Fruit fly (Drosophila melanogaster) whole organism, wandering third instar larva: ENCODE data around the gene CG33096.

Experiments
- Abd-B ChIP-seq: fragments of >200 bp; optimal IDR thresholded peaks from 2 replicates; lab custom pipeline; 2017; ENCODE audit warnings: missing biosample characterization, missing genetic modification characterization
- CG9705 ChIP-seq: fragments of 200-800 bp; sonication (Bioruptor generic); optimal IDR thresholded peaks from 2 replicates; lab custom pipeline; 2018; ENCODE audit warnings: missing biosample characterization, mild to moderate bottlenecking, missing genetic modification characterization
- Dfd ChIP-seq: fragments of >200 bp; optimal IDR thresholded peaks from 2 replicates; lab custom pipeline; 2017; ENCODE audit warnings: missing biosample characterization, missing genetic modification characterization
- GATAd ChIP-seq: sonication (Bioruptor generic); optimal IDR thresholded peaks from 2 replicates; lab custom pipeline; 2016; ENCODE audit warnings: missing biosample characterization, missing genetic modification characterization
- HLH106 ChIP-seq: fragments of 200-800 bp; optimal IDR thresholded peaks from 3 replicates; lab custom pipeline; 2019; ENCODE audit warnings: missing biosample characterization, mild to moderate bottlenecking, missing genetic modification characterization, moderate library complexity
- Hnf4 ChIP-seq: fragments of 200-800 bp; sonication (Bioruptor generic); optimal IDR thresholded peaks from 2 replicates; lab custom pipeline; 2016; ENCODE audit warnings: missing biosample characterization, mild to moderate bottlenecking, missing genetic modification characterization
- Hr78 ChIP-seq: fragments of >200 bp; optimal IDR thresholded peaks from 2 replicates; lab custom pipeline; 2017; ENCODE audit warnings: missing biosample characterization, missing genetic modification characterization
- Jra ChIP-seq: sonication (Bioruptor generic); optimal IDR thresholded peaks from 2 replicates; lab custom pipeline; 2016; ENCODE audit warnings: missing biosample characterization, missing genetic modification characterization
- Mio ChIP-seq: sonication (Bioruptor generic); optimal IDR thresholded peaks from 2 replicates; lab custom pipeline; 2016; ENCODE audit warnings: missing biosample characterization, missing genetic modification characterization
- Myc ChIP-seq: fragments of >200 bp; optimal IDR thresholded peaks from 2 replicates; lab custom pipeline; 2017
- OdsH ChIP-seq: fragments of 200-800 bp; sonication (Bioruptor generic); optimal IDR thresholded peaks from 2 replicates; lab custom pipeline; 2016; ENCODE audit warnings: missing biosample characterization, mild to moderate bottlenecking, missing genetic modification characterization
- Rel ChIP-seq, 2 experiments: fragments of 200-800 bp; sonication (Bioruptor generic) in 1 of 2; optimal IDR thresholded peaks; 2 replicates in 1 of 2; 3 replicates in 1 of 2; lab custom pipeline; 2016 to 2019; ENCODE audit warnings: mild to moderate bottlenecking in 2 of 2, missing biosample characterization in 2 of 2, missing genetic modification characterization in 2 of 2, moderate library complexity in 1 of 2
- Sp1 ChIP-seq: fragments of 200-800 bp; sonication (Bioruptor generic); optimal IDR thresholded peaks from 3 replicates; lab custom pipeline; 2019; ENCODE audit warnings: missing biosample characterization, mild to moderate bottlenecking, missing genetic modification characterization, moderate library complexity
- Vsx2 ChIP-seq: fragments of 200-300, 225-300 bp; sonication (Bioruptor generic); optimal IDR thresholded peaks from 2 replicates; lab custom pipeline; 2018; ENCODE audit warnings: missing biosample characterization, missing genetic modification characterization; ENCODE audit not compliant: partially characterized antibody
- br ChIP-seq: fragments of 200-800 bp; sonication (Bioruptor generic); optimal IDR thresholded peaks from 2 replicates; lab custom pipeline; 2016; ENCODE audit warnings: missing biosample characterization, missing genetic modification characterization
- brk ChIP-seq: fragments of 200-800 bp; sonication (Bioruptor generic); optimal IDR thresholded peaks from 2 replicates; lab custom pipeline; 2016; ENCODE audit warnings: missing biosample characterization, mild to moderate bottlenecking, missing genetic modification characterization
- dl ChIP-seq, 2 experiments: fragments of 175-275, 200-275 bp in 1 of 2; fragments of 200-275 bp in 1 of 2; sonication (Bioruptor generic); optimal IDR thresholded peaks; lab custom pipeline; 2018; ENCODE audit warnings: mild to moderate bottlenecking in 2 of 2, missing biosample characterization in 2 of 2, missing genetic modification characterization in 2 of 2, moderate library complexity in 2 of 2; ENCODE audit not compliant: partially characterized antibody in 2 of 2, insufficient read depth in 1 of 2
- dmrt93B ChIP-seq: fragments of 200-800 bp; sonication (Bioruptor generic); optimal IDR thresholded peaks from 2 replicates; lab custom pipeline; 2018; ENCODE audit warnings: missing biosample characterization, mild to moderate bottlenecking, missing genetic modification characterization
- dsf ChIP-seq: sonication (Bioruptor generic); optimal IDR thresholded peaks from 2 replicates; lab custom pipeline; 2016; ENCODE audit warnings: missing biosample characterization, missing genetic modification characterization, borderline replicate concordance
- ey ChIP-seq: fragments of 200-800 bp; sonication (Bioruptor generic); optimal IDR thresholded peaks from 2 replicates; lab custom pipeline; 2016; ENCODE audit warnings: missing biosample characterization, missing genetic modification characterization
- foxo ChIP-seq, 2 experiments: fragments of 200-800 bp; sonication (Bioruptor generic); optimal IDR thresholded peaks; 2 replicates in 1 of 2; 3 replicates in 1 of 2; lab custom pipeline; 2016 to 2017; ENCODE audit warnings: missing biosample characterization in 2 of 2, missing genetic modification characterization in 2 of 2
- fru ChIP-seq: fragments of 200-800 bp; sonication (Bioruptor generic); optimal IDR thresholded peaks from 3 replicates; lab custom pipeline; 2016; ENCODE audit warnings: missing biosample characterization, mild to moderate bottlenecking, missing genetic modification characterization
- h ChIP-seq: fragments of 200-800 bp; sonication (Bioruptor generic); optimal IDR thresholded peaks from 3 replicates; lab custom pipeline; 2016; ENCODE audit warnings: missing biosample characterization, mild to moderate bottlenecking, missing genetic modification characterization
- jim ChIP-seq: fragments of 175-275, 200-325 bp; sonication (Bioruptor generic); optimal IDR thresholded peaks from 2 replicates; lab custom pipeline; 2016; ENCODE audit warnings: missing biosample characterization, mild to moderate bottlenecking, missing genetic modification characterization
- lola ChIP-seq: fragments of >200 bp; optimal IDR thresholded peaks from 2 replicates; lab custom pipeline; 2017; ENCODE audit warnings: missing biosample characterization, missing genetic modification characterization
- rgr ChIP-seq: fragments of 200-800 bp; sonication (Bioruptor generic); optimal IDR thresholded peaks from 3 replicates; lab custom pipeline; 2016; ENCODE audit warnings: missing biosample characterization, mild to moderate bottlenecking, missing genetic modification characterization
- sage ChIP-seq: fragments of 200-800 bp; sonication (Bioruptor generic); optimal IDR thresholded peaks from 2 replicates; lab custom pipeline; 2016; ENCODE audit warnings: missing biosample characterization, mild to moderate bottlenecking, missing genetic modification characterization
- sv ChIP-seq: fragments of 200-800 bp; sonication (Bioruptor generic); optimal IDR thresholded peaks from 3 replicates; lab custom pipeline; 2016; ENCODE audit warnings: missing biosample characterization, missing genetic modification characterization
- tai ChIP-seq: sonication (Bioruptor generic); optimal IDR thresholded peaks from 2 replicates; lab custom pipeline; 2016; ENCODE audit warnings: missing biosample characterization, missing genetic modification characterization
- woc ChIP-seq: sonication (Bioruptor generic); optimal IDR thresholded peaks from 2 replicates; lab custom pipeline; 2016; ENCODE audit warnings: missing biosample characterization, mild to moderate bottlenecking, missing genetic modification characterization

Gene CG33096

DNA sequence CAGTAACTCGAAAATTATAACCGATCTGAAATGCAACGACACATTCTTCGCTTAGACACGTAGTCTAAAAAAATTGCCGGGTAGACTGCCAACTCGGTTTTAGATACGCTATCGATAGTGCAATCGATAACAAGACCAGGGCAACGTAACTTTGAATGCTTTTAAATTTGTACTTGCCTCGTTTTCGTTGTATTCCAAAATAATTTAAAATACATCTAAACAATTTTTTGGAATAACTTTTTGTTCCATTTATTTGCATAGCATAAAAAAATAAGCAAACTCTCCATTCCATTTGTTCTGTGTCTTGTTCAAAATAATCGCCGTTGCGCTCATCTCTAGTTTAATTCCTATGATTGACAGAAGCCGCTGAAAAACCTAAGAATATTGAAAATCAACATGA, 27.9 kb upstream of the CG33096 start, which contains the start of the genes Stt3B and CG11839 (continued):
- no peak for TF ChIP-seq lola (GFP tag; lab: Kevin White, UChicago)
- peak in 1 of 2 experiments; percentile 84 for TF ChIP-seq foxo (GFP tag; optimal IDR thresholded peaks at IDR 0.05; lab: Kevin White, UChicago)
- no peak for TF ChIP-seq dl (GFP tag; optimal IDR thresholded peaks at IDR 0.05; lab: Kevin White, UChicago; ENCODE audit: insufficient read depth in 1 of 2, partially characterized antibody in 2 of 2)

- no peak for TF ChIP-seq Vsx2
- TF ChIP-seq tai (GFP tag; lab: Kevin White, UChicago): no peak
Measured at dm6 chr3R:25070871-25071270, 26.6 kb upstream of the CG33096 start, which contains the start of gene CG11836. TSS of gene CG11836 (plus strand) at chr3R:25071126.

- peak; percentile 73 for TF ChIP-seq brk (GFP tag; lab: Kevin White, UChicago)
- TF ChIP-seq foxo (GFP tag; optimal IDR thresholded peaks at IDR 0.05; lab: Kevin White, UChicago): no peak
- peak; percentile 17 for TF ChIP-seq HLH106 (tag; lab: Kevin White, UChicago)
- TF ChIP-seq CG9705: no peak
- peak; percentile 13 for TF ChIP-seq Jra (GFP tag; lab: Kevin White, UChicago)
- no peak for TF ChIP-seq rgr (GFP tag; lab: Kevin White, UChicago)
- TF ChIP-seq Mio (GFP tag; lab: Kevin White, UChicago): no peak
- TF ChIP-seq GATAd (GFP tag; lab: Kevin White, UChicago): no peak
- no peak for TF ChIP-seq Rel (GFP tag; optimal IDR thresholded peaks at IDR 0.05; lab: Kevin White, UChicago)
- TF ChIP-seq Rel (tag; optimal IDR thresholded peaks at IDR 0.05; lab: Kevin White, UChicago): peak; percentile 17
- peak; percentile 25 for TF ChIP-seq OdsH
- no peak for TF ChIP-seq sage (GFP tag; lab: Kevin White, UChicago)
- peak; percentile 47 for TF ChIP-seq Myc (lab: Kevin White, UChicago)
- no peak for TF ChIP-seq lola (GFP tag; lab: Kevin White, UChicago)
- no peak for TF ChIP-seq tai (GFP tag; lab: Kevin White, UChicago)
- TF ChIP-seq Sp1: no peak
- TF ChIP-seq woc (GFP tag; lab: Kevin White, UChicago): peak; percentile 55
- peak; percentile 20 for TF ChIP-seq Hnf4 (GFP tag; lab: Kevin White, UChicago)
- no peak for TF ChIP-seq Hr78
- no peak for TF ChIP-seq ey (GFP tag; lab: Kevin White, UChicago)
- no peak for TF ChIP-seq br (GFP tag; lab: Kevin White, UChicago)
- TF ChIP-seq, all 38 proteins: peak for 8
Measured at dm6 chr3R:25074558-25074964, 22.9 kb upstream of the CG33096 start, which contains the start of the genes shams and CG11920. TSS of gene shams (minus strand) at chr3R:25074607. TSS of gene CG11920 (plus strand) at chr3R:25074877.

DNA sequence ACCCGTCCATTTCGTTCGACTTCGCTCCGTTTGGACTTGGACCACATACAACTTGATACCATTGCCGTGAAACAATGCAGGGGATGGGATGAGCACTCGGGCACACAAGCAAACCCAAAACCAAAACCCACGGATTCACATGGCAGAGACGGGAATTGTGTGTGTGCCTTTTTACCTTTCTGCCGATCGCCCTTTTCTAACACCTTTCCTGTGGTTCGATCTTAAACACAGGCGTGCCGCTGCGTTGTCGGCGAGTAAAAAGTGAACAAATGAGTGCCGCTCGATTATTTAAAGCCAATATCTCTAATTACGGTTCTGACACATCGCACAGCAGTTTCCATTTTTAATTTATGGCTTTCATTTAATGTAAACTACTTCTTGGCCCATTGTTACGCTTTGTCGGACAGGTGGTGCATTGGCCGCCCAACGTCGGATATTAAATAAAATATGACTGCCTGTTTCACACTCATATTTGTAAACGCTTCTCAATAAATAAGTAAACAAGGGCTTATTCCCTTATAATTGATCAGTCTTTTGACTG, 20.1 kb upstream of the CG33096 start:
- no peak for TF ChIP-seq Rel (GFP tag; optimal IDR thresholded peaks at IDR 0.05; lab: Kevin White, UChicago)
- no peak for TF ChIP-seq Rel (tag; optimal IDR thresholded peaks at IDR 0.05; lab: Kevin White, UChicago)
- TF ChIP-seq sv (GFP tag; lab: Kevin White, UChicago): no peak
- no peak for TF ChIP-seq h (GFP tag; lab: Kevin White, UChicago)
- no peak for TF ChIP-seq Dfd (GFP tag; lab: Kevin White, UChicago)
- TF ChIP-seq jim (GFP tag; lab: Kevin White, UChicago): no peak
- TF ChIP-seq dsf (GFP tag; lab: Kevin White, UChicago): no peak
- TF ChIP-seq dl (GFP tag; optimal IDR thresholded peaks at IDR 0.05; lab: Kevin White, UChicago; ENCODE audit: insufficient read depth in 1 of 2, partially characterized antibody in 2 of 2): no peak
- TF ChIP-seq CG9705: no peak
- no peak for TF ChIP-seq ey (GFP tag; lab: Kevin White, UChicago)
- no peak for TF ChIP-seq Jra (GFP tag; lab: Kevin White, UChicago)
- TF ChIP-seq, all 38 proteins: peak for 0

dm6 chr3R:25078665-25079064, 18.8 kb upstream of the CG33096 start:
- TF ChIP-seq Abd-B (GFP tag; lab: Kevin White, UChicago) (no peak), lola (GFP tag; lab: Kevin White, UChicago) (no peak), sage (GFP tag; lab: Kevin White, UChicago) (no peak), fru (no peak), GATAd (GFP tag; lab: Kevin White, UChicago) (no peak), tai (GFP tag; lab: Kevin White, UChicago) (no peak), dmrt93B (GFP tag; lab: Kevin White, UChicago) (no peak), Sp1 (no peak)
